Worm (Caenorhabditis elegans) whole organism, young adult: ENCODE results near the gene phat-6.

Experiments
- C06A6.2 ChIP-seq: fragments of 200-800 bp; sonication (Bioruptor generic); conservative IDR thresholded peaks from 2 replicates; pipeline ENCODE4 v1.3.6; 2022; ENCODE audit warnings: missing genetic modification characterization, missing compliant biosample characterization
- F33H1.4 ChIP-seq: fragments of 200-800 bp; sonication (Bioruptor generic); IDR thresholded peaks from 2 replicates; pipeline ENCODE4 v1.3.6; 2022; ENCODE audit warnings: missing genetic modification reagents, missing genetic modification characterization, missing compliant biosample characterization
- F55B11.4 ChIP-seq: sonication (generic microtip); optimal IDR thresholded peaks from 2 replicates; lab custom pipeline; 2016; ENCODE audit warnings: missing compliant biosample characterization, missing genetic modification characterization, borderline replicate concordance; ENCODE audit not compliant: insufficient read depth
- F57C9.4 ChIP-seq: sonication (generic microtip); optimal IDR thresholded peaks from 2 replicates; lab custom pipeline; 2017; ENCODE audit warnings: mild to moderate bottlenecking, missing genetic modification characterization, missing compliant biosample characterization
- K11D2.4 ChIP-seq: fragments of 200-800 bp; sonication (Bioruptor generic); IDR thresholded peaks from 2 replicates; pipeline ENCODE4 v1.3.6; 2022; ENCODE audit warnings: missing genetic modification reagents, missing genetic modification characterization, missing compliant biosample characterization
- ama-1 ChIP-seq, 3 experiments: fragments of 150-350 bp in 1 of 3; sonication (generic microtip) in 2 of 3; optimal IDR thresholded peaks; 2 replicates each; lab custom pipeline; 2014 to 2018; ENCODE audit warnings: missing biosample characterization in 2 of 3, missing genetic modification characterization in 2 of 3, missing genetic modification reagents in 2 of 3
- aptf-2 ChIP-seq: fragments of 200-800 bp; sonication (Bioruptor generic); conservative IDR thresholded peaks from 2 replicates; pipeline ENCODE4 v1.3.6; 2022; ENCODE audit warnings: missing genetic modification reagents, missing genetic modification characterization, missing compliant biosample characterization
- aptf-3 ChIP-seq: fragments of 200-800 bp; sonication (Bioruptor generic); IDR thresholded peaks from 2 replicates; pipeline ENCODE4 v1.3.6; 2022; ENCODE audit warnings: missing genetic modification characterization, missing compliant biosample characterization
- atf-7 ChIP-seq: sonication (generic microtip); optimal IDR thresholded peaks from 2 replicates; lab custom pipeline; 2017; ENCODE audit warnings: mild to moderate bottlenecking, missing genetic modification characterization, missing compliant biosample characterization
- attf-3 ChIP-seq: fragments of 200-800 bp; sonication (Bioruptor generic); conservative IDR thresholded peaks from 2 replicates; pipeline ENCODE4 v1.3.6; 2022; ENCODE audit warnings: missing genetic modification reagents, missing genetic modification characterization, missing compliant biosample characterization
- bed-1 ChIP-seq: fragments of 200-800 bp; sonication (Bioruptor generic); IDR thresholded peaks from 2 replicates; pipeline ENCODE4 v1.3.6; 2022; ENCODE audit warnings: missing genetic modification reagents, missing genetic modification characterization, missing compliant biosample characterization
- ccch-3 ChIP-seq: fragments of 200-800 bp; sonication (Bioruptor generic); optimal IDR thresholded peaks from 2 replicates; lab custom pipeline; 2018; ENCODE audit warnings: mild to moderate bottlenecking, missing genetic modification characterization, missing compliant biosample characterization
- ets-4 ChIP-seq: fragments of 200-800 bp; sonication (Bioruptor generic); optimal IDR thresholded peaks from 2 replicates; lab custom pipeline; 2018; ENCODE audit warnings: mild to moderate bottlenecking, missing genetic modification characterization, missing compliant biosample characterization
- hlh-12 ChIP-seq: sonication (generic microtip); optimal IDR thresholded peaks from 2 replicates; lab custom pipeline; 2016; ENCODE audit warnings: missing genetic modification characterization, missing compliant biosample characterization
- hlh-26 ChIP-seq: fragments of 200-800 bp; sonication (Bioruptor generic); conservative IDR thresholded peaks from 2 replicates; pipeline ENCODE4 v1.3.6; 2022; ENCODE audit warnings: missing genetic modification reagents, missing genetic modification characterization, missing compliant biosample characterization
- hsf-1 ChIP-seq: fragments of 200-800 bp; sonication (Bioruptor generic); IDR thresholded peaks from 2 replicates; pipeline ENCODE4 v1.3.6; 2022; ENCODE audit warnings: missing genetic modification reagents, missing genetic modification characterization, missing compliant biosample characterization
- lin-40 ChIP-seq: sonication (generic microtip); optimal IDR thresholded peaks from 2 replicates; lab custom pipeline; 2016; ENCODE audit warnings: missing genetic modification characterization, mild to moderate bottlenecking, missing compliant biosample characterization, missing genotype, missing genetic modification reagents
- lin-54 ChIP-seq: fragments of 200-800 bp; sonication (Bioruptor generic); optimal IDR thresholded peaks from 2 replicates; lab custom pipeline; 2018; ENCODE audit warnings: mild to moderate bottlenecking, missing genetic modification characterization, missing compliant biosample characterization
- lir-1 ChIP-seq: fragments of 200-800 bp; sonication (Bioruptor generic); conservative IDR thresholded peaks from 2 replicates; pipeline ENCODE4 v1.3.6; 2022; ENCODE audit warnings: missing genetic modification reagents, missing genetic modification characterization, missing compliant biosample characterization
- mel-28 ChIP-seq: sonication (generic microtip); optimal IDR thresholded peaks from 2 replicates; lab custom pipeline; 2016; ENCODE audit warnings: borderline replicate concordance, mild to moderate bottlenecking, missing genetic modification characterization, missing compliant biosample characterization
- mes-4 ChIP-seq: sonication (generic microtip); optimal IDR thresholded peaks from 2 replicates; lab custom pipeline; 2016; ENCODE audit warnings: missing genotype, missing genetic modification characterization, missing compliant biosample characterization
- nfya-1 ChIP-seq: sonication (generic microtip); optimal IDR thresholded peaks from 2 replicates; lab custom pipeline; 2017; ENCODE audit warnings: antibody characterized with exemption, missing compliant biosample characterization, missing genetic modification characterization, borderline replicate concordance; ENCODE audit not compliant: insufficient read depth
- nhr-80 ChIP-seq: sonication (generic microtip); optimal IDR thresholded peaks from 2 replicates; lab custom pipeline; 2016; ENCODE audit warnings: missing genetic modification characterization, missing compliant biosample characterization
- rcor-1 ChIP-seq: fragments of 200-800 bp; sonication (Bioruptor generic); IDR thresholded peaks from 2 replicates; pipeline ENCODE4 v1.3.6; 2022; ENCODE audit warnings: missing genetic modification reagents, missing genetic modification characterization, missing compliant biosample characterization
- repo-1 ChIP-seq: sonication (generic microtip); optimal IDR thresholded peaks from 2 replicates; lab custom pipeline; 2017; ENCODE audit warnings: mild to moderate bottlenecking, missing genetic modification characterization, missing compliant biosample characterization
- snpc-3.4 ChIP-seq: sonication (generic microtip); optimal IDR thresholded peaks from 2 replicates; lab custom pipeline; 2017; ENCODE audit warnings: missing genetic modification characterization, mild to moderate bottlenecking, missing compliant biosample characterization, antibody characterized with exemption, moderate library complexity, missing genotype, missing genetic modification reagents
- snpc-4 ChIP-seq, 5 experiments: fragments of 150-350 bp in 1 of 5; sonication (generic microtip) in 4 of 5; optimal IDR thresholded peaks; 2 replicates each; lab custom pipeline; 2014 to 2018; ENCODE audit warnings: missing genetic modification characterization in 5 of 5, missing biosample characterization in 3 of 5, antibody characterized with exemption in 2 of 5, mild to moderate bottlenecking in 2 of 5, missing compliant biosample characterization in 2 of 5, missing genotype in 2 of 5, moderate library complexity in 2 of 5, missing genetic modification reagents in 1 of 5
- somi-1 ChIP-seq: fragments of 200-800 bp; sonication (Bioruptor generic); optimal IDR thresholded peaks from 2 replicates; lab custom pipeline; 2018; ENCODE audit warnings: mild to moderate bottlenecking, missing genetic modification characterization, missing compliant biosample characterization
- xnd-1 ChIP-seq: sonication (generic microtip); optimal IDR thresholded peaks from 2 replicates; lab custom pipeline; 2016; ENCODE audit warnings: missing genotype, missing genetic modification reagents, missing genetic modification characterization, missing compliant biosample characterization
- zim-3 ChIP-seq: sonication (generic microtip); optimal IDR thresholded peaks from 2 replicates; lab custom pipeline; 2017; ENCODE audit warnings: mild to moderate bottlenecking, missing genetic modification characterization, moderate library complexity, missing compliant biosample characterization

The phat-6 gene

ce11 chrX:15236036-15236435, 41.9 kb upstream of the phat-6 start (continued):
- TF ChIP-seq snpc-3.4 (tag; lab: Kevin White, UChicago) (peak; percentile 9), C06A6.2 (GFP tag; lab: Robert Waterston, UW) (no peak), zim-3 (tag; lab: Kevin White, UChicago) (peak; percentile 6)

DNA sequence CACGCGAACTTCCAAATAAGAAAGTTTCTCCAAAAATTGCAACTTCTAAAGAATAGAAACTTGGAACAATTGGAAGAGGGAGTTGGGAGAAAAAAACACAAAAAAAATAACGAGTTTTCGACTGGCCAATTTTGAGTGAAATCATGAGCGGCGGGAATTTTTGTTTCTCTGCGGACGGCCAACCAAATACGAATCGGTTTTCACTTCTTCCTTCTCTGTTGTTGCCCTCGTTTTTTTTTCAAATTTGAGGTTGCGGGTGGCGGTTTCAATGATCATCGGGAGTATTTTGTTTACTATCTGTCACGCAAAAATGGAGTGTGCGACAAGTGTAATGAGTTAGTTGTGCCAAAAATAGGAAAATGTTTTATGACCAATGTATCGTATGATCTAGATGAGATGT, 39.5 kb upstream of the phat-6 start:
- TF ChIP-seq bed-1 (GFP tag; lab: Robert Waterston, UW) = no peak
- no peak for TF ChIP-seq atf-7
- TF ChIP-seq, all 124 proteins: peak for 0

DNA sequence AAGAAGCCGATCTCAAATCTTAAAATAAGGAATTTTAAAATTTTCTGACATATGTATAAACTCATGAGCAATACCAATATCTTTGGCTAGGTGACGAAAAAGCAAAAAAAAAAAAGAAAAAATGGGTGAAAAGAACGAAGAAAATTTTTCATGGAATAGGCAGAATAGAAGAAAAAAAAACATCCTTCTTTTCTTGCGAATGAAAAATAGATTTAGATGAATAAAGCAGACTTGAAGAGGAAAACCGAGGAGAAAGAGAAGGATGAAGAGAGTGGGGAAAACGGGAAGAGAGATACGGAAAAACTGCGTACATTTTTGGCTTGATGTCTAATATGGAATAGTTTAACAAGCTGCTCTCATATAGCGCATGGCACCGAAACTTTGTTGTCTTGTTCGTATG, 37.6 kb upstream of the phat-6 start:
- TF ChIP-seq lin-40 (tag; lab: Kevin White, UChicago) (no peak), mes-4 (tag; lab: Kevin White, UChicago) (no peak)
- TF ChIP-seq, all 124 proteins: peak for 0

DNA sequence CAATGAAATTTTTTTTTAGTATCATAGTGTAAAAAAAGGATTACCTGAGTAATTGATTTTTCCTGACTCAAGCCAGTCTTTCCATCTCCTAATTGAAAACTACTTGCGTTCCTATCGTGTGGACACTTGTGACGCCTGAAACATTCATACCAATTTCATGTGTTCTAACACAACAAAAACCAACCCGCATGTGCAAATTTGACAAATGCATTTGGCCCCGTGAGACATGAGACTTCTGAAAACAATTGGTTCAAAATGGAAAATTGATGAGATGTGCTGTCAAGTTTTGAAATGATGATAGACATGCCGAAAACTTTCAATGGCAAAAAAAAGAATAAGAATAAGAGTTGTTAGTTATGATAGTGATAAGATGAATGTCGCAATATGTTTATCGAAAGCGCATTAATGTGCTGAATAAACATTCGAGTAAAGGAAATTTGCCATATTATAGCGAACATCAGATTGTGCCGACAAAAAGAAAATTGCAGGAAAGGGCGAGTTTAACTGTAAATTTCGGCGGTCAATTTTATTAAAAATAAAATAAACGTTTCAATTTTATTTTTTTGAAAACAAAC, 36.3 kb upstream of the phat-6 start, which contains the start of gene H03A11.2:
Gene H03A11.2 (minus strand): TSS at position 252 of the 575 bp plus-strand sequence.
- TF ChIP-seq K11D2.4 (no peak), ccch-3 (GFP tag; lab: Kevin White, UChicago) (no peak), nfya-1 (tag; lab: Kevin White, UChicago) (no peak), rcor-1 (GFP tag; lab: Robert Waterston, UW) (no peak), ets-4 (GFP tag; lab: Kevin White, UChicago) (no peak), nhr-80 (tag; lab: Kevin White, UChicago) (peak; percentile 64), lin-54 (no peak)

DNA sequence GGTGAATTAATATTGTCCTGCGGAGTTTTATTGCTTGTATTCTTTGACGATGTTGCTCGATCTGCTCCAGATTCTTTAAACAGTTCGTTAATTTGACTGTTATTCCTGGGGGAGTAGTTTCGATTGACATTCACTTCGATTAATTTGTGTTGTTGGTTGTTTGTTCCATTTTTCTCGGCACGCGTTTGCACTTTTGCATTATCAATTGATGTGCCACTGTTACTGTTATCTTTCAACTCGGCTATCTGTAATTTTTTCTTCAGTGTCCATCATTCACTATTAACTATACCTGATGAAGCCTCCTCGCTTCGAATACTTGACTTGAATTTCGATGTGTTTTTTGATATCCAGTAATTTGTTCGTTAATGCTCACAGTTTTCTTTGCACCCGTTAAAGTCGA, 35.0 kb upstream of the phat-6 start:
- TF ChIP-seq nhr-80 (tag; lab: Kevin White, UChicago) (peak; percentile 68), hsf-1 (GFP tag; lab: Robert Waterston, UW) (no peak), hlh-26 (GFP tag; lab: Robert Waterston, UW) (no peak), xnd-1 (tag; lab: Kevin White, UChicago) (no peak)

- TF ChIP-seq lir-1 (GFP tag; lab: Robert Waterston, UW) (no peak), hlh-12 (tag; lab: Kevin White, UChicago) (no peak), F57C9.4 (tag; lab: Kevin White, UChicago) (no peak), aptf-2 (GFP tag; lab: Robert Waterston, UW) (no peak), mel-28 (tag; lab: Kevin White, UChicago) (no peak), F55B11.4 (tag; lab: Kevin White, UChicago) (no peak)
Observed at ce11 chrX:15225180-15225724, 31.1 kb upstream of the phat-6 start.

- TF ChIP-seq ama-1 (optimal IDR thresholded peaks at IDR 0.05; lab: Kevin White, UChicago) (no peak), ama-1 (GFP tag; optimal IDR thresholded peaks at IDR 0.05; lab: Kevin White, UChicago) (no peak), snpc-4 (GFP tag; optimal IDR thresholded peaks at IDR 0.05; lab: Kevin White, UChicago) (no peak), snpc-4 (tag; optimal IDR thresholded peaks at IDR 0.05; lab: Kevin White, UChicago) (no peak), attf-3 (GFP tag; lab: Robert Waterston, UW) (no peak), F33H1.4 (GFP tag; lab: Robert Waterston, UW) (no peak), lin-40 (tag; lab: Kevin White, UChicago) (no peak), somi-1 (GFP tag; lab: Kevin White, UChicago) (no peak), repo-1 (tag; lab: Kevin White, UChicago) (no peak), aptf-3 (GFP tag; lab: Robert Waterston, UW) (no peak)
Observed at ce11 chrX:15224128-15224527, 29.9 kb upstream of the phat-6 start.
